Worm (Caenorhabditis elegans) whole organism, L3 larva: ENCODE measurements around the gene puf-7.

ENCODE experiments used
- ZK546.5 ChIP-seq: sonication (generic microtip); optimal IDR thresholded peaks from 2 replicates; lab custom pipeline; 2017; ENCODE audit warnings: missing biosample characterization, missing genetic modification characterization
- aly-2 ChIP-seq: fragments of 150-350 bp; optimal IDR thresholded peaks from 2 replicates; lab custom pipeline; 2014; ENCODE audit warnings: missing biosample characterization, missing genetic modification characterization
- ama-1 ChIP-seq: fragments of 150-350 bp; optimal IDR thresholded peaks from 2 replicates; lab custom pipeline; 2018
- elt-3 ChIP-seq, 3 experiments: fragments of 150-350 bp in 1 of 3; sonication (generic microtip) in 2 of 3; optimal IDR thresholded peaks; 2 replicates in 2 of 3; 4 replicates in 1 of 3; lab custom pipeline; 2014 to 2017; ENCODE audit warnings: missing biosample characterization in 3 of 3, missing genetic modification characterization in 3 of 3
- nhr-23 ChIP-seq: fragments of 150-350 bp; optimal IDR thresholded peaks from 2 replicates; lab custom pipeline; 2014; ENCODE audit warnings: missing biosample characterization, missing genetic modification reagents, missing genetic modification characterization
- nhr-25 ChIP-seq: sonication (generic microtip); optimal IDR thresholded peaks from 2 replicates; lab custom pipeline; 2017; ENCODE audit warnings: missing biosample characterization, missing genetic modification characterization
- nhr-76 ChIP-seq: fragments of 150-350 bp; sonication (generic microtip); optimal IDR thresholded peaks from 5 replicates; lab custom pipeline; 2014; ENCODE audit warnings: missing biosample characterization, missing genetic modification characterization

- TF ChIP-seq aly-2 (tag; lab: Kevin White, UChicago), result no peak
- no peak for TF ChIP-seq ama-1
- no peak for TF ChIP-seq ZK546.5 (tag; lab: Kevin White, UChicago)
- no peak for TF ChIP-seq elt-3 (tag; optimal IDR thresholded peaks at IDR 0.05; lab: Kevin White, UChicago)
- no peak for TF ChIP-seq nhr-76 (tag; lab: Kevin White, UChicago)
- TF ChIP-seq nhr-23 (tag; lab: Kevin White, UChicago), result no peak
- no peak for TF ChIP-seq nhr-25
These were observed 14.9 kb downstream of the puf-7 start for ce11 chrIV:5501414-5501813.
